Worm (Caenorhabditis elegans) whole organism, L2 larva: ENCODE results near the gene cnc-5.

Source experiments
- C34F6.9 ChIP-seq: fragments of 150-350 bp; optimal IDR thresholded peaks from 2 replicates; lab custom pipeline; 2014; ENCODE audit warnings: missing biosample characterization, missing genetic modification characterization
- F13H6.1 ChIP-seq: sonication (generic microtip); optimal IDR thresholded peaks from 2 replicates; lab custom pipeline; 2016; ENCODE audit warnings: missing genetic modification characterization, missing compliant biosample characterization
- R02D3.7 ChIP-seq: fragments of 150-350 bp; optimal IDR thresholded peaks from 2 replicates; lab custom pipeline; 2014; ENCODE audit warnings: missing biosample characterization, missing genetic modification characterization
- Y55F3AM.14 ChIP-seq: fragments of 200-800 bp; sonication (Bioruptor generic); optimal IDR thresholded peaks from 2 replicates; lab custom pipeline; 2018; ENCODE audit warnings: mild to moderate bottlenecking, missing genetic modification characterization, missing compliant biosample characterization
- alr-1 ChIP-seq: fragments of 150-350 bp; optimal IDR thresholded peaks from 2 replicates; lab custom pipeline; 2014; ENCODE audit warnings: missing biosample characterization, missing genetic modification characterization
- ama-1 ChIP-seq: fragments of 150-350 bp; optimal IDR thresholded peaks from 2 replicates; lab custom pipeline; 2018; ENCODE audit warnings: inconsistent platforms
- ceh-82 ChIP-seq: fragments of 150-350 bp; optimal IDR thresholded peaks from 2 replicates; lab custom pipeline; 2014; ENCODE audit warnings: missing biosample characterization, missing genetic modification characterization
- crh-2 ChIP-seq: sonication (generic microtip); optimal IDR thresholded peaks from 2 replicates; lab custom pipeline; 2017; ENCODE audit warnings: missing biosample characterization, missing genetic modification characterization
- dmd-4 ChIP-seq: sonication (generic microtip); optimal IDR thresholded peaks from 2 replicates; lab custom pipeline; 2017; ENCODE audit warnings: missing biosample characterization, missing genetic modification characterization
- egl-27 ChIP-seq: sonication (generic microtip); optimal IDR thresholded peaks from 3 replicates; lab custom pipeline; 2017; ENCODE audit warnings: missing biosample characterization, missing genetic modification reagents, missing genetic modification characterization
- elt-3 ChIP-seq: sonication (generic microtip); optimal IDR thresholded peaks from 2 replicates; lab custom pipeline; 2017; ENCODE audit warnings: missing biosample characterization, missing genetic modification characterization
- gmeb-1 ChIP-seq: fragments of 150-350 bp; optimal IDR thresholded peaks from 2 replicates; lab custom pipeline; 2014; ENCODE audit warnings: missing biosample characterization, missing genetic modification characterization
- lin-11 ChIP-seq: fragments of 150-350 bp; sonication (generic microtip); optimal IDR thresholded peaks from 2 replicates; lab custom pipeline; 2014; ENCODE audit warnings: missing biosample characterization, missing genetic modification characterization, inconsistent platforms, mixed read lengths
- lin-13 ChIP-seq: fragments of 150-350 bp; optimal IDR thresholded peaks from 2 replicates; lab custom pipeline; 2014; ENCODE audit warnings: missing biosample characterization, missing genetic modification reagents, missing genetic modification characterization
- lin-39 ChIP-seq: fragments of 150-350 bp; optimal IDR thresholded peaks from 2 replicates; lab custom pipeline; 2014; ENCODE audit warnings: missing biosample characterization, missing genetic modification reagents, missing genetic modification characterization
- lsy-2 ChIP-seq, 2 experiments: fragments of 150-350 bp in 1 of 2; sonication (generic microtip) in 1 of 2; optimal IDR thresholded peaks; 2 replicates each; lab custom pipeline; 2014 to 2017; ENCODE audit warnings: missing biosample characterization in 2 of 2, missing genetic modification characterization in 2 of 2
- mbf-1 ChIP-seq: sonication (generic microtip); optimal IDR thresholded peaks from 2 replicates; lab custom pipeline; 2017; ENCODE audit warnings: missing biosample characterization, missing genetic modification characterization
- mdl-1 ChIP-seq, 2 experiments: fragments of 150-350 bp in 1 of 2; sonication (generic microtip) in 1 of 2; optimal IDR thresholded peaks; 2 replicates each; lab custom pipeline; 2017; ENCODE audit warnings: missing biosample characterization in 2 of 2, missing genetic modification characterization in 2 of 2
- nhr-12 ChIP-seq: fragments of 150-350 bp; optimal IDR thresholded peaks from 2 replicates; lab custom pipeline; 2014; ENCODE audit warnings: missing biosample characterization, missing genetic modification characterization
- nhr-129 ChIP-seq: fragments of 150-350 bp; optimal IDR thresholded peaks from 2 replicates; lab custom pipeline; 2014; ENCODE audit warnings: missing biosample characterization, missing genetic modification characterization
- nhr-21 ChIP-seq: fragments of 150-350 bp; optimal IDR thresholded peaks from 2 replicates; lab custom pipeline; 2014; ENCODE audit warnings: missing biosample characterization, missing genetic modification characterization
- nhr-23 ChIP-seq: fragments of 150-350 bp; optimal IDR thresholded peaks from 2 replicates; lab custom pipeline; 2014; ENCODE audit warnings: missing biosample characterization, missing genetic modification reagents, missing genetic modification characterization
- nhr-237 ChIP-seq: fragments of 150-350 bp; optimal IDR thresholded peaks from 2 replicates; lab custom pipeline; 2014; ENCODE audit warnings: missing biosample characterization, missing genetic modification characterization
- nhr-6 ChIP-seq: fragments of 150-350 bp; optimal IDR thresholded peaks from 2 replicates; lab custom pipeline; 2014; ENCODE audit warnings: missing biosample characterization, missing genetic modification characterization
- peb-1 ChIP-seq: fragments of 150-350 bp; optimal IDR thresholded peaks from 2 replicates; lab custom pipeline; 2014; ENCODE audit warnings: missing biosample characterization, missing genetic modification characterization
- skn-1 ChIP-seq: sonication (generic microtip); optimal IDR thresholded peaks from 2 replicates; lab custom pipeline; 2017; ENCODE audit warnings: missing biosample characterization, missing genetic modification characterization
- sma-3 ChIP-seq: sonication (generic microtip); optimal IDR thresholded peaks from 2 replicates; lab custom pipeline; 2016; ENCODE audit warnings: missing genetic modification reagents, missing genetic modification characterization, missing compliant biosample characterization
- sma-9 ChIP-seq, 2 experiments: fragments of 150-350 bp in 1 of 2; sonication (generic microtip) in 1 of 2; optimal IDR thresholded peaks; 2 replicates each; lab custom pipeline; 2014 to 2016; ENCODE audit warnings: missing genetic modification characterization in 2 of 2, mild to moderate bottlenecking in 1 of 2, missing biosample characterization in 1 of 2, missing compliant biosample characterization in 1 of 2, missing genetic modification reagents in 1 of 2, moderate library complexity in 1 of 2
- snpc-4 ChIP-seq: fragments of 150-350 bp; optimal IDR thresholded peaks from 2 replicates; lab custom pipeline; 2014; ENCODE audit warnings: missing biosample characterization, missing genetic modification characterization
- unc-39 ChIP-seq: fragments of 150-350 bp; optimal IDR thresholded peaks from 2 replicates; lab custom pipeline; 2014; ENCODE audit warnings: missing biosample characterization, missing genetic modification characterization
- unc-55 ChIP-seq: fragments of 150-350 bp; sonication (generic microtip); optimal IDR thresholded peaks from 3 replicates; lab custom pipeline; 2014; ENCODE audit warnings: missing biosample characterization, missing genetic modification reagents, missing genetic modification characterization
- zag-1 ChIP-seq: fragments of 150-350 bp; optimal IDR thresholded peaks from 2 replicates; lab custom pipeline; 2014; ENCODE audit warnings: missing biosample characterization, missing genetic modification characterization
- ztf-11 ChIP-seq: sonication (generic microtip); optimal IDR thresholded peaks from 2 replicates; lab custom pipeline; 2017; ENCODE audit warnings: missing biosample characterization, missing genetic modification characterization
- ztf-4 ChIP-seq: fragments of 150-350 bp; optimal IDR thresholded peaks from 2 replicates; lab custom pipeline; 2014; ENCODE audit warnings: missing biosample characterization, missing genetic modification characterization

The cnc-5 gene

ce11 chrV:1476841-1477240 lies 31.7 kb downstream of the cnc-5 start:
- TF ChIP-seq unc-39 (tag; lab: Kevin White, UChicago) (no peak), unc-55 (GFP tag; lab: Kevin White, UChicago) (no peak)
- TF ChIP-seq, all 48 proteins: peak for 0

- no peak for TF ChIP-seq lin-39 (tag; lab: Kevin White, UChicago)
- TF ChIP-seq ceh-82 = no peak
- no peak for TF ChIP-seq zag-1
- TF ChIP-seq nhr-12 (tag; lab: Kevin White, UChicago) = no peak
- TF ChIP-seq F13H6.1 (tag; lab: Kevin White, UChicago) = peak; percentile 58
- no peak for TF ChIP-seq elt-3 (tag; lab: Kevin White, UChicago)
- TF ChIP-seq peb-1 (tag; lab: Kevin White, UChicago) = no peak
- TF ChIP-seq lsy-2 (tag; optimal IDR thresholded peaks at IDR 0.05; lab: Kevin White, UChicago) = no peak
- TF ChIP-seq crh-2 (tag; lab: Kevin White, UChicago) = no peak
- no peak for TF ChIP-seq nhr-237
- TF ChIP-seq snpc-4 (tag; lab: Kevin White, UChicago) = no peak
- TF ChIP-seq alr-1 (tag; lab: Kevin White, UChicago) = no peak
- TF ChIP-seq ztf-11 (tag; lab: Kevin White, UChicago) = no peak
- no peak for TF ChIP-seq lin-11 (tag; lab: Kevin White, UChicago)
- TF ChIP-seq sma-3 = no peak
- no peak for TF ChIP-seq dmd-4 (tag; lab: Kevin White, UChicago)
- TF ChIP-seq nhr-129 = peak; percentile 58
- TF ChIP-seq sma-9 (GFP tag; optimal IDR thresholded peaks at IDR 0.05; lab: Kevin White, UChicago) = peak; percentile 6
- no peak for TF ChIP-seq sma-9 (tag; optimal IDR thresholded peaks at IDR 0.05; lab: Kevin White, UChicago)
- no peak for TF ChIP-seq nhr-23 (tag; lab: Kevin White, UChicago)
- no peak for TF ChIP-seq egl-27 (tag; lab: Kevin White, UChicago)
- no peak for TF ChIP-seq skn-1 (tag; lab: Kevin White, UChicago)
- TF ChIP-seq gmeb-1 (tag; lab: Kevin White, UChicago) = no peak
- TF ChIP-seq nhr-6 (tag; lab: Kevin White, UChicago) = no peak
Observed at ce11 chrV:1480841-1481240, 35.7 kb downstream of the cnc-5 start.

ce11 chrV:1481742-1482141 lies 36.6 kb downstream of the cnc-5 start, which contains the start of gene C38C3.4:
TSS of gene C38C3.4 (plus strand) at chrV:1482042.
- no peak for TF ChIP-seq lsy-2 (tag; optimal IDR thresholded peaks at IDR 0.05; lab: Kevin White, UChicago)
- TF ChIP-seq R02D3.7 = no peak
- no peak for TF ChIP-seq unc-55 (GFP tag; lab: Kevin White, UChicago)
- TF ChIP-seq ama-1 (lab: Kevin White, UChicago) = no peak
- no peak for TF ChIP-seq F13H6.1 (tag; lab: Kevin White, UChicago)
- TF ChIP-seq nhr-129 = no peak
- TF ChIP-seq sma-3 = no peak
- no peak for TF ChIP-seq Y55F3AM.14 (GFP tag; lab: Kevin White, UChicago)
- TF ChIP-seq ceh-82 = no peak
- no peak for TF ChIP-seq mbf-1 (tag; lab: Kevin White, UChicago)

ce11 chrV:1486031-1486430 lies 40.9 kb downstream of the cnc-5 start:
- TF ChIP-seq sma-9 (GFP tag; optimal IDR thresholded peaks at IDR 0.05; lab: Kevin White, UChicago) (peak; percentile 28), sma-9 (tag; optimal IDR thresholded peaks at IDR 0.05; lab: Kevin White, UChicago) (no peak), skn-1 (tag; lab: Kevin White, UChicago) (no peak), Y55F3AM.14 (GFP tag; lab: Kevin White, UChicago) (no peak), alr-1 (tag; lab: Kevin White, UChicago) (no peak), mdl-1 (tag; optimal IDR thresholded peaks at IDR 0.05; lab: Kevin White, UChicago) (no peak)

- no peak for TF ChIP-seq ztf-11 (tag; lab: Kevin White, UChicago)
- no peak for TF ChIP-seq crh-2 (tag; lab: Kevin White, UChicago)
- TF ChIP-seq sma-9 (GFP tag; optimal IDR thresholded peaks at IDR 0.05; lab: Kevin White, UChicago) = no peak
- TF ChIP-seq sma-9 (tag; optimal IDR thresholded peaks at IDR 0.05; lab: Kevin White, UChicago) = no peak
- TF ChIP-seq unc-39 (tag; lab: Kevin White, UChicago) = no peak
- no peak for TF ChIP-seq nhr-21 (tag; lab: Kevin White, UChicago)
- TF ChIP-seq ztf-4 (tag; lab: Kevin White, UChicago) = no peak
Observed at ce11 chrV:1487262-1487661, 42.1 kb downstream of the cnc-5 start.

ce11 chrV:1488642-1489041 lies 43.5 kb downstream of the cnc-5 start:
- TF ChIP-seq lin-13 (no peak), lin-39 (tag; lab: Kevin White, UChicago) (no peak), sma-9 (GFP tag; optimal IDR thresholded peaks at IDR 0.05; lab: Kevin White, UChicago) (no peak), sma-9 (tag; optimal IDR thresholded peaks at IDR 0.05; lab: Kevin White, UChicago) (no peak), C34F6.9 (tag; lab: Kevin White, UChicago) (peak; percentile 14), nhr-129 (no peak), egl-27 (tag; lab: Kevin White, UChicago) (no peak)
